1 fruit fly cellular context compared by ENCODE assay signal in genomic region chr3L:16412394-16412950, dm6.
TF ChIP-seq lines count a peak whose summit lies in the region.

Gene Serinc, plus strand, starts transcription at chr3L:16412722.

TF ChIP-seq in whole organism, embryonic, 481 proteins besides CTCF, POLR2A, EP300 and RAD21 (continued from another document and continues in another):
- TF ChIP-seq Nf-YB (GFP tag; optimal IDR thresholded peaks at IDR 0.05; lab: Kevin White, UChicago) (peak; percentile 37), ATbp (GFP tag; optimal IDR thresholded peaks at IDR 0.05; lab: Kevin White, UChicago) (no peak), caup (GFP tag; optimal IDR thresholded peaks at IDR 0.05; lab: Kevin White, UChicago; ENCODE audit: severe bottlenecking) (peak; percentile 59), CG9817 (tag; optimal IDR thresholded peaks at IDR 0.05; lab: Kevin White, UChicago) (peak; percentile 21), fd64A (GFP tag; optimal IDR thresholded peaks at IDR 0.05; lab: Kevin White, UChicago) (no peak), Trl (optimal IDR thresholded peaks at IDR 0.05; lab: Kevin White, UChicago) (no peak), Trl (GFP tag; optimal IDR thresholded peaks at IDR 0.05; lab: Kevin White, UChicago) (peak; percentile 55), CG6683 (GFP tag; optimal IDR thresholded peaks at IDR 0.05; lab: Kevin White, UChicago) (peak; percentile 32), CG6765 (GFP tag; optimal IDR thresholded peaks at IDR 0.05; lab: Kevin White, UChicago) (no peak), CG18262 (tag; optimal IDR thresholded peaks at IDR 0.05; lab: Kevin White, UChicago) (peak; percentile 35), Hr39 (optimal IDR thresholded peaks at IDR 0.05; lab: Kevin White, UChicago) (no peak), dpn (GFP tag; optimal IDR thresholded peaks at IDR 0.05; lab: Kevin White, UChicago) (peak; percentile 50 to 59), Adf1 (GFP tag; IDR thresholded peaks at IDR 0.05; lab: Robert Waterston, UW) (no peak), BEAF-32 (GFP tag; optimal IDR thresholded peaks at IDR 0.05; lab: Kevin White, UChicago) (peak; percentile 97), CG31365 (tag; optimal IDR thresholded peaks at IDR 0.05; lab: Kevin White, UChicago) (peak; percentile 75), chm (GFP tag; IDR thresholded peaks at IDR 0.05; lab: Robert Waterston, UW) (no peak), Awh (GFP tag; IDR thresholded peaks at IDR 0.05; lab: Robert Waterston, UW) (no peak), btn (GFP tag; optimal IDR thresholded peaks at IDR 0.05; lab: Kevin White, UChicago) (no peak), pita (GFP tag; optimal IDR thresholded peaks at IDR 0.05; lab: Kevin White, UChicago) (peak; percentile 49), Hmr (GFP tag; optimal IDR thresholded peaks at IDR 0.05; lab: Kevin White, UChicago) (peak; percentile 69), run (tag; optimal IDR thresholded peaks at IDR 0.05; lab: Kevin White, UChicago) (no peak), sr (GFP tag; IDR thresholded peaks at IDR 0.05; lab: Robert Waterston, UW) (no peak), Spps (tag; optimal IDR thresholded peaks at IDR 0.05; lab: Kevin White, UChicago) (no peak), ab (GFP tag; optimal IDR thresholded peaks at IDR 0.05; lab: Kevin White, UChicago) (no peak), CG6272 (GFP tag; IDR thresholded peaks at IDR 0.05; lab: Robert Waterston, UW) (peak; percentile 47; the same call in 1 of the 2 replicates), tx (GFP tag; optimal IDR thresholded peaks at IDR 0.05; lab: Kevin White, UChicago) (peak; percentile 37), CG4730 (GFP tag; IDR thresholded peaks at IDR 0.05; lab: Robert Waterston, UW) (no peak), CG9437 (GFP tag; optimal IDR thresholded peaks at IDR 0.05; lab: Kevin White, UChicago) (peak; percentile 81), CG43689 (GFP tag; IDR thresholded peaks at IDR 0.05; lab: Robert Waterston, UW) (no peak), Xbp1 (GFP tag; optimal IDR thresholded peaks at IDR 0.05; lab: Kevin White, UChicago) (peak; percentile 74), MESR4 (GFP tag; optimal IDR thresholded peaks at IDR 0.05; lab: Kevin White, UChicago) (peak; percentile 73), CG10147 (GFP tag; optimal IDR thresholded peaks at IDR 0.05; lab: Kevin White, UChicago) (peak; percentile 57), YL-1 (GFP tag; optimal IDR thresholded peaks at IDR 0.05; lab: Kevin White, UChicago) (peak; percentile 81), CG7271 (tag; optimal IDR thresholded peaks at IDR 0.05; lab: Kevin White, UChicago) (no peak), CG10267 (tag; optimal IDR thresholded peaks at IDR 0.05; lab: Kevin White, UChicago) (peak; percentile 81), Ets97D (GFP tag; optimal IDR thresholded peaks at IDR 0.05; lab: Kevin White, UChicago) (peak; percentile 75), crol (GFP tag; IDR thresholded peaks at IDR 0.05; lab: Robert Waterston, UW) (no peak), CG17568 (GFP tag; optimal IDR thresholded peaks at IDR 0.05; lab: Kevin White, UChicago) (no peak), Lhr (GFP tag; optimal IDR thresholded peaks at IDR 0.05; lab: Kevin White, UChicago) (peak; percentile 86), CG4404 (GFP tag; IDR thresholded peaks at IDR 0.05; lab: Robert Waterston, UW) (peak; percentile 11; the same call in 1 of the 2 replicates), Kr (GFP tag; optimal IDR thresholded peaks at IDR 0.05; lab: Kevin White, UChicago) (no peak), sisA (GFP tag; IDR thresholded peaks at IDR 0.05; lab: Robert Waterston, UW) (peak; percentile 14; the same call in 1 of the 2 replicates), NK7.1 (GFP tag; optimal IDR thresholded peaks at IDR 0.05; lab: Kevin White, UChicago) (no peak), Elba2 (GFP tag; optimal IDR thresholded peaks at IDR 0.05; lab: Kevin White, UChicago) (no peak), ranshi (GFP tag; IDR thresholded peaks at IDR 0.05; lab: Robert Waterston, UW) (0 out of 2 replicates have a peak, but pooled peaks have one; percentile 42), nau (GFP tag; optimal IDR thresholded peaks at IDR 0.05; lab: Kevin White, UChicago) (no peak), HmgD (GFP tag; optimal IDR thresholded peaks at IDR 0.05; lab: Kevin White, UChicago) (no peak), CG6254 (GFP tag; optimal IDR thresholded peaks at IDR 0.05; lab: Kevin White, UChicago) (no peak), Oli (tag; optimal IDR thresholded peaks at IDR 0.05; lab: Kevin White, UChicago) (peak; percentile 9), slp2 (GFP tag; optimal IDR thresholded peaks at IDR 0.05; lab: Kevin White, UChicago) (peak; percentile 8), CG4424 (GFP tag; optimal IDR thresholded peaks at IDR 0.05; lab: Kevin White, UChicago) (peak; percentile 69), CG10274 (GFP tag; optimal IDR thresholded peaks at IDR 0.05; lab: Kevin White, UChicago) (no peak), Lim3 (GFP tag; IDR thresholded peaks at IDR 0.05; lab: Robert Waterston, UW) (no peak), CG16813 (GFP tag; IDR thresholded peaks at IDR 0.05; lab: Robert Waterston, UW; ENCODE audit: partially characterized antibody) (peak; percentile 98), CG7963 (GFP tag; IDR thresholded peaks at IDR 0.05; lab: Robert Waterston, UW; ENCODE audit: partially characterized antibody) (peak; percentile 95), Hand (GFP tag; optimal IDR thresholded peaks at IDR 0.05; lab: Kevin White, UChicago) (no peak), Hr51 (GFP tag; optimal IDR thresholded peaks at IDR 0.05; lab: Kevin White, UChicago) (peak in 1 of 2 experiments; percentile 39), D19B (GFP tag; optimal IDR thresholded peaks at IDR 0.05; lab: Kevin White, UChicago) (no peak), sd (tag; optimal IDR thresholded peaks at IDR 0.05; lab: Kevin White, UChicago) (peak; percentile 22), NC2β (GFP tag; optimal IDR thresholded peaks at IDR 0.05; lab: Kevin White, UChicago) (peak; percentile 13), al (GFP tag; IDR thresholded peaks at IDR 0.05; lab: Robert Waterston, UW) (0 out of 2 replicates have a peak, but pooled peaks have one; percentile 34), HmgZ (tag; optimal IDR thresholded peaks at IDR 0.05; lab: Kevin White, UChicago) (peak; percentile 82), Stat92E (GFP tag; optimal IDR thresholded peaks at IDR 0.05; lab: Kevin White, UChicago) (peak in 1 of 3 experiments; percentile 57), CG32532 (GFP tag; IDR thresholded peaks at IDR 0.05; lab: Robert Waterston, UW) (peak; percentile 62; the same call in 1 of the 2 replicates), ase (GFP tag; IDR thresholded peaks at IDR 0.05; lab: Robert Waterston, UW) (0 out of 3 replicates have a peak, but pooled peaks have one; percentile 17), CrebB (tag; optimal IDR thresholded peaks at IDR 0.05; lab: Kevin White, UChicago) (peak; percentile 61), CG6813 (GFP tag; optimal IDR thresholded peaks at IDR 0.05; lab: Kevin White, UChicago) (no peak), CG16779 (GFP tag; IDR thresholded peaks at IDR 0.05; lab: Robert Waterston, UW) (no peak), mam (GFP tag; optimal IDR thresholded peaks at IDR 0.05; lab: Kevin White, UChicago) (peak; percentile 63), CG4820 (GFP tag; optimal IDR thresholded peaks at IDR 0.05; lab: Kevin White, UChicago) (peak; percentile 63), gcm (GFP tag; optimal IDR thresholded peaks at IDR 0.05; lab: Kevin White, UChicago) (peak; percentile 0), pnt (GFP tag; optimal IDR thresholded peaks at IDR 0.05; lab: Kevin White, UChicago) (no peak), CG31388 (GFP tag; optimal IDR thresholded peaks at IDR 0.05; lab: Kevin White, UChicago) (peak; percentile 17), cwo (GFP tag; optimal IDR thresholded peaks at IDR 0.05; lab: Kevin White, UChicago) (no peak), E2f2 (GFP tag; IDR thresholded peaks at IDR 0.05; lab: Robert Waterston, UW) (peak; percentile 72), slou (GFP tag; optimal IDR thresholded peaks at IDR 0.05; lab: Kevin White, UChicago) (peak; percentile 0), CG10366 (GFP tag; IDR thresholded peaks at IDR 0.05; lab: Robert Waterston, UW) (no peak), dm (GFP tag; optimal IDR thresholded peaks at IDR 0.05; lab: Kevin White, UChicago) (peak; percentile 49), sug (tag; optimal IDR thresholded peaks at IDR 0.05; lab: Kevin White, UChicago) (peak; percentile 66), luna (GFP tag; optimal IDR thresholded peaks at IDR 0.05; lab: Kevin White, UChicago) (peak; percentile 10), CG6689 (GFP tag; IDR thresholded peaks at IDR 0.05; lab: Robert Waterston, UW) (no peak), CG17359 (tag; optimal IDR thresholded peaks at IDR 0.05; lab: Kevin White, UChicago) (peak; percentile 55), stwl (tag; optimal IDR thresholded peaks at IDR 0.05; lab: Kevin White, UChicago) (peak; percentile 48), zfh2 (GFP tag; optimal IDR thresholded peaks at IDR 0.05; lab: Kevin White, UChicago) (peak; percentile 55), CG1832 (GFP tag; optimal IDR thresholded peaks at IDR 0.05; lab: Kevin White, UChicago) (no peak), CG1647 (GFP tag; optimal IDR thresholded peaks at IDR 0.05; lab: Kevin White, UChicago) (peak; percentile 51), sima (GFP tag; optimal IDR thresholded peaks at IDR 0.05; lab: Kevin White, UChicago) (no peak), CG8924 (tag; optimal IDR thresholded peaks at IDR 0.05; lab: Kevin White, UChicago) (peak; percentile 83), org-1 (GFP tag; optimal IDR thresholded peaks at IDR 0.05; lab: Kevin White, UChicago) (no peak), knrl (GFP tag; IDR thresholded peaks at IDR 0.05; lab: Robert Waterston, UW; ENCODE audit: partially characterized antibody) (peak; percentile 99), Sox102F (GFP tag; optimal IDR thresholded peaks at IDR 0.05; lab: Kevin White, UChicago) (no peak), mirr (GFP tag; optimal IDR thresholded peaks at IDR 0.05; lab: Kevin White, UChicago) (no peak), Fer3 (tag; optimal IDR thresholded peaks at IDR 0.05; lab: Kevin White, UChicago) (peak; percentile 46), CG5180 (GFP tag; optimal IDR thresholded peaks at IDR 0.05; lab: Kevin White, UChicago) (no peak), ind (GFP tag; optimal IDR thresholded peaks at IDR 0.05; lab: Kevin White, UChicago) (peak; percentile 59), Fer1 (GFP tag; optimal IDR thresholded peaks at IDR 0.05; lab: Kevin White, UChicago) (peak; percentile 47), CG13894 (tag; optimal IDR thresholded peaks at IDR 0.05; lab: Kevin White, UChicago) (no peak), nerfin-2 (GFP tag; IDR thresholded peaks at IDR 0.05; lab: Robert Waterston, UW; ENCODE audit: partially characterized antibody) (peak; percentile 90), CG12236 (GFP tag; optimal IDR thresholded peaks at IDR 0.05; lab: Kevin White, UChicago) (peak; percentile 25), gce (GFP tag; IDR thresholded peaks at IDR 0.05; lab: Robert Waterston, UW) (no peak), Abd-B (GFP tag; optimal IDR thresholded peaks at IDR 0.05; lab: Kevin White, UChicago) (peak; percentile 55), Oaz (GFP tag; IDR thresholded peaks at IDR 0.05; lab: Robert Waterston, UW) (no peak), gcm2 (GFP tag; optimal IDR thresholded peaks at IDR 0.05; lab: Kevin White, UChicago) (no peak), CG6175 (GFP tag; IDR thresholded peaks at IDR 0.05; lab: Robert Waterston, UW) (no peak), onecut (GFP tag; IDR thresholded peaks at IDR 0.05; lab: Robert Waterston, UW) (peak; percentile 76), ttk (GFP tag; IDR thresholded peaks at IDR 0.05; lab: Robert Waterston, UW) (no peak), CG9797 (GFP tag; optimal IDR thresholded peaks at IDR 0.05; lab: Kevin White, UChicago) (peak; percentile 37), CG12391 (tag; optimal IDR thresholded peaks at IDR 0.05; lab: Kevin White, UChicago) (peak; percentile 78), wek (GFP tag; optimal IDR thresholded peaks at IDR 0.05; lab: Kevin White, UChicago) (peak; percentile 6), Mes4 (GFP tag; optimal IDR thresholded peaks at IDR 0.05; lab: Kevin White, UChicago) (peak; percentile 59), Med (GFP tag; lab: Kevin White, UChicago) (peak; percentile 93), vfl (GFP tag; optimal IDR thresholded peaks at IDR 0.05; lab: Kevin White, UChicago) (peak; percentile 59), ems (GFP tag; optimal IDR thresholded peaks at IDR 0.05; lab: Kevin White, UChicago) (peak; percentile 42), CG11695 (GFP tag; IDR thresholded peaks at IDR 0.05; lab: Robert Waterston, UW) (no peak), nom (GFP tag; optimal IDR thresholded peaks at IDR 0.05; lab: Kevin White, UChicago) (no peak), CG18764 (GFP tag; optimal IDR thresholded peaks at IDR 0.05; lab: Kevin White, UChicago) (peak; percentile 45), CG16863 (GFP tag; optimal IDR thresholded peaks at IDR 0.05; lab: Kevin White, UChicago) (peak; percentile 55), hbn (GFP tag; IDR thresholded peaks at IDR 0.05; lab: Robert Waterston, UW; ENCODE audit: partially characterized antibody) (peak; percentile 98), gsb-n (tag; optimal IDR thresholded peaks at IDR 0.05; lab: Kevin White, UChicago) (no peak), lov (optimal IDR thresholded peaks at IDR 0.05; lab: Kevin White, UChicago) (no peak), lov (GFP tag; IDR thresholded peaks at IDR 0.05; lab: Robert Waterston, UW) (no peak), CG2875 (GFP tag; optimal IDR thresholded peaks at IDR 0.05; lab: Kevin White, UChicago) (peak; percentile 27), eve (GFP tag; optimal IDR thresholded peaks at IDR 0.05; lab: Kevin White, UChicago) (no peak), twi (tag; optimal IDR thresholded peaks at IDR 0.05; lab: Kevin White, UChicago) (peak; percentile 46), esg (GFP tag; conservative IDR thresholded peaks at IDR 0.05; lab: Robert Waterston, UW) (no peak; the same call in 1 of the 2 replicates), wdn (GFP tag; IDR thresholded peaks at IDR 0.05; lab: Robert Waterston, UW) (no peak), CG11456 (GFP tag; IDR thresholded peaks at IDR 0.05; lab: Robert Waterston, UW) (peak; percentile 65), hth (optimal IDR thresholded peaks at IDR 0.05; lab: Kevin White, UChicago) (no peak), HLH4C (GFP tag; IDR thresholded peaks at IDR 0.05; lab: Robert Waterston, UW; ENCODE audit: partially characterized antibody) (peak; percentile 95), CG6791 (GFP tag; IDR thresholded peaks at IDR 0.05; lab: Robert Waterston, UW; ENCODE audit: partially characterized antibody) (peak; percentile 96), Hsf (GFP tag; optimal IDR thresholded peaks at IDR 0.05; lab: Kevin White, UChicago) (peak; percentile 69), CHES-1-like (GFP tag; optimal IDR thresholded peaks at IDR 0.05; lab: Kevin White, UChicago) (peak; percentile 69), CG13287 (GFP tag; IDR thresholded peaks at IDR 0.05; lab: Robert Waterston, UW; ENCODE audit: partially characterized antibody) (peak; percentile 98)
